Fruit fly (Drosophila melanogaster): ENCODE results near the gene CG32832.

- TF ChIP-seq h (optimal IDR thresholded peaks at IDR 0.05): no peak
- TF ChIP-seq insv (optimal IDR thresholded peaks at IDR 0.05): no peak
- TF ChIP-seq psq (optimal IDR thresholded peaks at IDR 0.05): no peak
Observed at dm6 chr2L:16857131-16857530, 22.0 kb downstream of the CG32832 start.

Data from Kc167 (cell line).